Fruit fly (Drosophila melanogaster) whole organism, prepupa: Measurements from ENCODE around the gene Cyt-b5-r.

Source experiments
- CG3032 ChIP-seq: fragments of 200-800 bp; optimal IDR thresholded peaks from 2 replicates; lab custom pipeline; 2019; ENCODE audit warnings: missing biosample characterization, mild to moderate bottlenecking, missing genetic modification characterization, moderate library complexity
- CG4318 ChIP-seq: fragments of 200-800 bp; sonication (Bioruptor generic); optimal IDR thresholded peaks from 3 replicates; lab custom pipeline; 2017; ENCODE audit warnings: missing biosample characterization, mild to moderate bottlenecking, missing genetic modification characterization
- CG6163 ChIP-seq: fragments of 200-800 bp; sonication (Bioruptor generic); IDR thresholded peaks from 3 replicates; pipeline ENCODE4 v1.3.6; 2022; ENCODE audit warnings: missing biosample characterization, missing genetic modification characterization
- CG6792 ChIP-seq: fragments of 200-800 bp; sonication (Bioruptor generic); optimal IDR thresholded peaks from 3 replicates; lab custom pipeline; 2016; ENCODE audit warnings: missing biosample characterization, missing genetic modification characterization
- Ets21C ChIP-seq: fragments of 200-800 bp; sonication (Bioruptor generic); optimal IDR thresholded peaks from 3 replicates; lab custom pipeline; 2016; ENCODE audit warnings: missing biosample characterization, missing genetic modification characterization
- Sox102F ChIP-seq: fragments of 200-800 bp; sonication (Bioruptor generic); optimal IDR thresholded peaks from 2 replicates; lab custom pipeline; 2016; ENCODE audit warnings: missing biosample characterization, mild to moderate bottlenecking, missing genetic modification characterization
- lz ChIP-seq: fragments of 200-800 bp; sonication (Bioruptor generic); optimal IDR thresholded peaks from 3 replicates; lab custom pipeline; 2016; ENCODE audit warnings: missing biosample characterization, missing genetic modification characterization
- pdm3 ChIP-seq: fragments of 200-800 bp; sonication (Bioruptor generic); optimal IDR thresholded peaks from 3 replicates; lab custom pipeline; 2016; ENCODE audit warnings: missing biosample characterization, missing genetic modification characterization
- salr ChIP-seq, 2 experiments: fragments of 200-800 bp; sonication (Bioruptor generic); optimal IDR thresholded peaks; 3 replicates each; lab custom pipeline; 2016 to 2018; ENCODE audit warnings: missing biosample characterization in 2 of 2, missing genetic modification characterization in 2 of 2, mild to moderate bottlenecking in 1 of 2
- svp ChIP-seq: fragments of 200-800 bp; sonication (Bioruptor generic); peaks from one replicate; lab custom pipeline; 2016; ENCODE audit warnings: missing biosample characterization, missing genetic modification characterization
- vri ChIP-seq: fragments of 200-800 bp; sonication (Bioruptor generic); optimal IDR thresholded peaks from 3 replicates; lab custom pipeline; 2016; ENCODE audit warnings: missing biosample characterization, mild to moderate bottlenecking, missing genetic modification characterization

- TF ChIP-seq CG4318 (GFP tag; lab: Kevin White, UChicago) (no peak), lz (no peak), svp (GFP tag; lab: Kevin White, UChicago) (no peak), vri (GFP tag; lab: Kevin White, UChicago) (no peak), pdm3 (GFP tag; lab: Kevin White, UChicago) (no peak), salr (GFP tag; optimal IDR thresholded peaks at IDR 0.05; lab: Kevin White, UChicago) (peak in 1 of 2 experiments; percentile 2), CG6792 (GFP tag; lab: Kevin White, UChicago) (no peak), Sox102F (GFP tag; lab: Kevin White, UChicago) (no peak), CG6163 (GFP tag; lab: Robert Waterston, UW) (no peak), CG3032 (tag; lab: Kevin White, UChicago) (no peak), Ets21C (no peak)
These were observed 8.2 kb upstream of the Cyt-b5-r start, which contains the start of gene Ugt37D1 for dm6 chr2L:16798705-16799104.
